Fruit fly (Drosophila melanogaster) whole organism, adult: ENCODE data around the gene CG10147.

ENCODE experiments used
- CG11617 ChIP-seq: fragments of 200-800 bp; sonication (Bioruptor generic); optimal IDR thresholded peaks from 2 replicates; lab custom pipeline; 2017; ENCODE audit warnings: mild to moderate bottlenecking, missing biosample characterization, missing genetic modification reagents, missing genetic modification characterization
- CG12768 ChIP-seq: fragments of 200-800 bp; sonication (Bioruptor generic); optimal IDR thresholded peaks from 2 replicates; lab custom pipeline; 2017; ENCODE audit warnings: missing biosample characterization, missing genetic modification characterization, mild to moderate bottlenecking, moderate library complexity, missing genetic modification reagents
- CG14711 ChIP-seq: fragments of 200-800 bp; sonication (Bioruptor generic); optimal IDR thresholded peaks from 2 replicates; lab custom pipeline; 2018; ENCODE audit warnings: missing biosample characterization, mild to moderate bottlenecking, missing genetic modification characterization, moderate library complexity
- CG1620 ChIP-seq: fragments of 200-800 bp; sonication (Bioruptor generic); optimal IDR thresholded peaks from 2 replicates; lab custom pipeline; 2016; ENCODE audit warnings: missing biosample characterization, missing genetic modification characterization
- cnc ChIP-seq, 2 experiments: fragments of >200 bp; optimal IDR thresholded peaks; 2 replicates each; lab custom pipeline; 2017
- kay ChIP-seq: fragments of 200-800 bp; sonication (Bioruptor generic); peaks from one replicate; lab custom pipeline; 2016; ENCODE audit warnings: missing biosample characterization, missing genetic modification characterization, borderline replicate concordance
- ovo ChIP-seq: fragments of 200-800 bp; sonication (Bioruptor generic); optimal IDR thresholded peaks from 2 replicates; lab custom pipeline; 2016; ENCODE audit warnings: missing biosample characterization, missing genetic modification characterization
- pad ChIP-seq: fragments of 200-800 bp; sonication (Bioruptor generic); optimal IDR thresholded peaks from 3 replicates; lab custom pipeline; 2017; ENCODE audit warnings: missing biosample characterization, missing genetic modification characterization, mild to moderate bottlenecking, moderate library complexity, missing genetic modification reagents
- toe ChIP-seq: fragments of 200-800 bp; sonication (Bioruptor generic); optimal IDR thresholded peaks from 2 replicates; lab custom pipeline; 2016; ENCODE audit warnings: missing biosample characterization, missing genetic modification characterization

DNA sequence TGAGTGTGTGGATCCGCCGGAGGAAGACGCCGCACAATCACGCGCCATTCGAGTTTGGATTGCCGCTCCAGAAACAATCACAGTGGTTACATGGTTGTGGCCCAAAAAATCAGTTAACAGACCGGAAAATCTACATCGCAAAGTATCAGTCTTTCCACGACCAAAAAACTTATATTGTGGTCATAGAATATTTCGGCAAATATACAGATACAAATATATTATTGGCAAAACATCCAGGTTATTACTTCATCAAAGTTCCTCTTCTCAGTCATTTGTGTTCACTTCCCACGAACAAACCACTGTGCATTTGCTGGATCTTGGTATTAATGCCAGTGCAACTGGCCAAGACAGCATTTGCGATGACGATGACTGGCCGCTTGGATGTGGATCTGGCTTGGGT is 30.3 kb downstream of the CG10147 start:
- TF ChIP-seq kay (GFP tag; lab: Kevin White, UChicago) (no peak), ovo (no peak), CG12768 (GFP tag; lab: Kevin White, UChicago) (no peak), CG1620 (GFP tag; lab: Kevin White, UChicago) (no peak), pad (GFP tag; lab: Kevin White, UChicago) (no peak), CG14711 (tag; lab: Kevin White, UChicago) (no peak), cnc (optimal IDR thresholded peaks at IDR 0.05; lab: Kevin White, UChicago) (no peak), CG11617 (GFP tag; lab: Kevin White, UChicago) (no peak), toe (GFP tag; lab: Kevin White, UChicago) (no peak)
